Worm (Caenorhabditis elegans) whole organism, mixed stage, embryonic: ENCODE results near the gene flp-1.

Source experiments
- M03D4.4 ChIP-seq: sonication (generic microtip); optimal IDR thresholded peaks from 2 replicates; lab custom pipeline; 2017; ENCODE audit warnings: mild to moderate bottlenecking, missing genetic modification characterization, missing compliant biosample characterization
- bed-3 ChIP-seq: fragments of 200-800 bp; sonication (Bioruptor generic); optimal IDR thresholded peaks from 3 replicates; lab custom pipeline; 2018; ENCODE audit warnings: mild to moderate bottlenecking, missing genetic modification characterization, moderate library complexity, missing compliant biosample characterization
- blmp-1 ChIP-seq: fragments of 150-350 bp; optimal IDR thresholded peaks from 2 replicates; lab custom pipeline; 2014; ENCODE audit warnings: missing biosample characterization, missing genetic modification characterization
- ceh-39 ChIP-seq: fragments of 150-350 bp; optimal IDR thresholded peaks from 2 replicates; lab custom pipeline; 2014; ENCODE audit warnings: missing biosample characterization, missing genetic modification characterization
- ceh-43 ChIP-seq: fragments of 200-800 bp; sonication (Bioruptor generic); optimal IDR thresholded peaks from 2 replicates; lab custom pipeline; 2018; ENCODE audit warnings: mild to moderate bottlenecking, missing genetic modification characterization, moderate library complexity, missing compliant biosample characterization
- ceh-83 ChIP-seq: fragments of 200-800 bp; sonication (Bioruptor generic); optimal IDR thresholded peaks from 2 replicates; lab custom pipeline; 2018; ENCODE audit warnings: mild to moderate bottlenecking, missing genetic modification characterization, missing compliant biosample characterization
- cnd-1 ChIP-seq: fragments of 200-800 bp; sonication (Bioruptor generic); optimal IDR thresholded peaks from 2 replicates; lab custom pipeline; 2018; ENCODE audit warnings: mild to moderate bottlenecking, missing genetic modification characterization, missing compliant biosample characterization
- elt-1 ChIP-seq: sonication (generic microtip); optimal IDR thresholded peaks from 2 replicates; lab custom pipeline; 2017; ENCODE audit warnings: missing genetic modification characterization, mild to moderate bottlenecking, missing compliant biosample characterization, antibody characterized with exemption, moderate library complexity, borderline replicate concordance; ENCODE audit not compliant: insufficient read depth
- elt-3 ChIP-seq: fragments of 150-350 bp; optimal IDR thresholded peaks from 2 replicates; lab custom pipeline; 2014; ENCODE audit warnings: missing biosample characterization, missing genetic modification characterization
- ham-2 ChIP-seq: fragments of 200-800 bp; sonication (Bioruptor generic); optimal IDR thresholded peaks from 2 replicates; lab custom pipeline; 2018; ENCODE audit warnings: mild to moderate bottlenecking, missing genetic modification characterization, missing compliant biosample characterization
- hlh-1 ChIP-seq: fragments of 150-350 bp; optimal IDR thresholded peaks from 2 replicates; lab custom pipeline; 2014; ENCODE audit warnings: missing biosample characterization, missing genetic modification reagents, missing genetic modification characterization
- lin-13 ChIP-seq: fragments of 150-350 bp; optimal IDR thresholded peaks from 2 replicates; lab custom pipeline; 2014; ENCODE audit warnings: missing biosample characterization, missing genetic modification characterization
- lin-32 ChIP-seq: fragments of 200-800 bp; sonication (Bioruptor generic); optimal IDR thresholded peaks from 2 replicates; lab custom pipeline; 2018; ENCODE audit warnings: mild to moderate bottlenecking, missing genetic modification characterization, missing compliant biosample characterization
- lsy-2 ChIP-seq: fragments of 150-350 bp; optimal IDR thresholded peaks from 2 replicates; lab custom pipeline; 2014; ENCODE audit warnings: missing biosample characterization, missing genetic modification characterization
- mep-1 ChIP-seq: fragments of 150-350 bp; optimal IDR thresholded peaks from 2 replicates; lab custom pipeline; 2017; ENCODE audit warnings: missing biosample characterization, missing genetic modification reagents, missing genetic modification characterization, inconsistent platforms
- mls-2 ChIP-seq: sonication (generic microtip); optimal IDR thresholded peaks from 2 replicates; lab custom pipeline; 2016; ENCODE audit warnings: mild to moderate bottlenecking, missing genetic modification characterization, moderate library complexity, missing compliant biosample characterization
- nhr-12 ChIP-seq: fragments of 150-350 bp; optimal IDR thresholded peaks from 2 replicates; lab custom pipeline; 2014; ENCODE audit warnings: missing biosample characterization, missing genetic modification characterization
- nhr-2 ChIP-seq: fragments of 150-350 bp; optimal IDR thresholded peaks from 2 replicates; lab custom pipeline; 2014; ENCODE audit warnings: missing biosample characterization, missing genetic modification characterization
- nhr-237 ChIP-seq: fragments of 150-350 bp; optimal IDR thresholded peaks from 2 replicates; lab custom pipeline; 2014; ENCODE audit warnings: missing biosample characterization, missing genetic modification characterization
- nhr-28 ChIP-seq: fragments of 150-350 bp; optimal IDR thresholded peaks from 2 replicates; lab custom pipeline; 2014; ENCODE audit warnings: missing biosample characterization, missing genetic modification characterization
- pha-4 ChIP-seq: fragments of 150-350 bp; optimal IDR thresholded peaks from 2 replicates; lab custom pipeline; 2018; ENCODE audit warnings: missing biosample characterization, missing genetic modification reagents, missing genetic modification characterization
- sem-2 ChIP-seq: fragments of 200-800 bp; sonication (Bioruptor generic); optimal IDR thresholded peaks from 2 replicates; lab custom pipeline; 2018; ENCODE audit warnings: mild to moderate bottlenecking, missing genetic modification characterization, missing compliant biosample characterization
- snpc-4 ChIP-seq: fragments of 150-350 bp; optimal IDR thresholded peaks from 2 replicates; lab custom pipeline; 2014; ENCODE audit warnings: missing biosample characterization, missing genetic modification characterization
- sptf-1 ChIP-seq: sonication (generic microtip); optimal IDR thresholded peaks from 2 replicates; lab custom pipeline; 2017; ENCODE audit warnings: mild to moderate bottlenecking, missing genetic modification characterization, moderate library complexity, missing compliant biosample characterization
- tbx-8 ChIP-seq: fragments of 200-800 bp; sonication (Bioruptor generic); optimal IDR thresholded peaks from 2 replicates; lab custom pipeline; 2018; ENCODE audit warnings: mild to moderate bottlenecking, missing genetic modification characterization, moderate library complexity, missing compliant biosample characterization
- unc-120 ChIP-seq: sonication (generic microtip); optimal IDR thresholded peaks from 2 replicates; lab custom pipeline; 2017; ENCODE audit warnings: missing genetic modification characterization, missing compliant biosample characterization; ENCODE audit not compliant: poor library complexity, severe bottlenecking
- zip-8 ChIP-seq: fragments of 150-350 bp; optimal IDR thresholded peaks from 2 replicates; lab custom pipeline; 2014; ENCODE audit warnings: missing biosample characterization, missing genetic modification characterization
- ztf-11 ChIP-seq: fragments of 150-350 bp; optimal IDR thresholded peaks from 2 replicates; lab custom pipeline; 2014; ENCODE audit warnings: missing biosample characterization, missing genetic modification characterization

Gene flp-1

DNA sequence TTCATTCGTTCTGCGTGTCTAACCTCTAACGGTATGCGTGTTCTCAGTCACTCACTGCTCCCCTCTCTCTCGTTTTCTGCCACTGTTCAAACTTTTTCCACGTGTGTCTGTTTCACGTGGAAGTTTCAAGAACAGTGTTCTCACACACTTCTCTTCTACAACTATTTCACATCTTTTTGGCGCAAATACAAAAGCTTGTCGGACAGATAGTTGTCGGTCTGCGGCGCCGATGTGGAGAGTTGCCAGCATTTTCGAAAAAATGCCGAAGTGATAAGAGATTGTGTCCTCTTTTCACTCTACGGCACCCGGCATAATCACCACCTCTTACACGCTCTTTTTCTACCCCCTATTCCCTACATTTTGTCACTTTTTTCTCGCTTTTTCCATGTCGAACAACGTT, 26.2 kb upstream of the flp-1 start:
- no peak for TF ChIP-seq ham-2 (GFP tag; lab: Kevin White, UChicago)
- no peak for TF ChIP-seq bed-3 (GFP tag; lab: Kevin White, UChicago)
- no peak for TF ChIP-seq ceh-83 (GFP tag; lab: Kevin White, UChicago)
- TF ChIP-seq hlh-1 (tag; lab: Kevin White, UChicago) = no peak
- TF ChIP-seq pha-4 (tag; lab: Kevin White, UChicago) = no peak
- TF ChIP-seq nhr-12 = no peak
- no peak for TF ChIP-seq nhr-28 (tag; lab: Kevin White, UChicago)
- TF ChIP-seq blmp-1 (tag; lab: Kevin White, UChicago) = no peak
- TF ChIP-seq M03D4.4 (tag; lab: Kevin White, UChicago) = no peak

DNA sequence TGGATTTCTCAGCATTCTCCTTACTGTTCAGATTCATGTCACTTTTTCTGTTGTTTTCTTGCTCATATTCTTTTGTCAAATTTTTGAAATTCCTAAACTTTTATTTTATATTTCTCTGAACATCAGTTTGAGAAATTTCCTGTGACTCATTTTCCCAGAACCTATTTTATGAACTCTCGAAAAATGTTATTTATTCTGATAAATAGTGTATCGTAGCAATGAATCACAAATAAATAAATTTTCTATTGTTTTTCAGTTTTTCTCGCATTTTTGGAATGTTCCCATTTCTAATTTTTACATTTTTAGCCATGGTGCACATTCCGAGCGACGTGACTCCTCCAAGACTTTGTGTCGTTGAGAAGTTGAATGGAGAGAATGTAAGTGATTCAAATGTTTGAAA, 25.7 kb upstream of the flp-1 start, which contains the start of gene nrfl-1:
TSS of gene nrfl-1 (plus strand) at position 301 of the 400 bp plus-strand sequence.
- no peak for TF ChIP-seq lin-13 (tag; lab: Kevin White, UChicago)
- no peak for TF ChIP-seq elt-1 (tag; lab: Kevin White, UChicago)
- no peak for TF ChIP-seq sem-2
- no peak for TF ChIP-seq elt-3 (tag; lab: Kevin White, UChicago)
- TF ChIP-seq nhr-28 (tag; lab: Kevin White, UChicago) = no peak
- TF ChIP-seq lin-32 (GFP tag; lab: Kevin White, UChicago) = no peak
- TF ChIP-seq ztf-11 = no peak
- TF ChIP-seq M03D4.4 (tag; lab: Kevin White, UChicago) = no peak
- no peak for TF ChIP-seq unc-120 (tag; lab: Kevin White, UChicago)
- TF ChIP-seq ceh-39 (tag; lab: Kevin White, UChicago) = no peak
- no peak for TF ChIP-seq nhr-2 (tag; lab: Kevin White, UChicago)
- no peak for TF ChIP-seq mls-2 (tag; lab: Kevin White, UChicago)
- TF ChIP-seq blmp-1 (tag; lab: Kevin White, UChicago) = no peak
- TF ChIP-seq, all 35 proteins: peak for 0

DNA sequence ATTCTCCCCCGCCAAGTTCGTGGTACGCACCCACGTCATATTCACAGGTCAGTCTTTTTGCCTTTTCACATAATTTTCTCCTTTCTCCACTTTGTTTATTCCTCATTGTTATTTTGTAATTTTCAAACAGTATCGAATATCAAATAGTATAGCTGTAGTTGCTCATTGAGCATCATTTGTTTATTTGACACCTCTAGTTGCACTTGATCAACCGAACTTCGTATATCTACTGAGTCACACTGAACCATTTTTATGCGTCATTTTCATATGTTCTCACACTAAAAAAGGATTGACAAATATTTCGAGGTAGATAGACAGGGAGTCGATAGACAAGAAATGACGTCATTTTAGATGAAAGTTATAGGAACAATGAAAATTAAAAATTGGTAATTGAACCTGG, 24.3 kb upstream of the flp-1 start:
- TF ChIP-seq pha-4 (tag; lab: Kevin White, UChicago) = no peak
- TF ChIP-seq zip-8 (tag; lab: Kevin White, UChicago) = peak; percentile 26

DNA sequence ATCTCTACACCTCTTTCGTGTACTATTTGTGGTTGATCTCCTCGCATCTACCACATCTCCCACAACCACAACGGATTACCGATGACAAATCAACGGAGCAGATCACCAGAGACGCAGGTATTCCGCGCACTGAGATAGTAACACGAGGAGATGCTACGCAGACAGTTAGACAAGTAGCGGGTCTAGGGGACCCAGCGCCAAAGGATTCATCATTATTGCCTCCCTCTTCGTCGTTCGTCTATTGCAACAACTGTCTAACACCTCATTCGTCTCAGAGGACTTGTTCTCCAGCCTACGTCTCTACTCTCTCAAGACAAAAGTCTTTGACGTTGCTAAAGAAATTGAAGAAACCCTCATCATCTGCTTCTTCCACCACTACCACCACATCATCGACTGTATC, 23.0 kb upstream of the flp-1 start:
- no peak for TF ChIP-seq cnd-1
- TF ChIP-seq ceh-39 (tag; lab: Kevin White, UChicago) = no peak
- TF ChIP-seq snpc-4 (tag; lab: Kevin White, UChicago) = no peak
- TF ChIP-seq tbx-8 = no peak
- no peak for TF ChIP-seq nhr-2 (tag; lab: Kevin White, UChicago)
- peak; percentile 54 for TF ChIP-seq hlh-1 (tag; lab: Kevin White, UChicago)
- TF ChIP-seq lsy-2 (tag; lab: Kevin White, UChicago) = no peak
- TF ChIP-seq mep-1 (tag; lab: Kevin White, UChicago) = peak; percentile 4
- TF ChIP-seq pha-4 (tag; lab: Kevin White, UChicago) = no peak
- no peak for TF ChIP-seq lin-32 (GFP tag; lab: Kevin White, UChicago)
- TF ChIP-seq nhr-237 (tag; lab: Kevin White, UChicago) = no peak

DNA sequence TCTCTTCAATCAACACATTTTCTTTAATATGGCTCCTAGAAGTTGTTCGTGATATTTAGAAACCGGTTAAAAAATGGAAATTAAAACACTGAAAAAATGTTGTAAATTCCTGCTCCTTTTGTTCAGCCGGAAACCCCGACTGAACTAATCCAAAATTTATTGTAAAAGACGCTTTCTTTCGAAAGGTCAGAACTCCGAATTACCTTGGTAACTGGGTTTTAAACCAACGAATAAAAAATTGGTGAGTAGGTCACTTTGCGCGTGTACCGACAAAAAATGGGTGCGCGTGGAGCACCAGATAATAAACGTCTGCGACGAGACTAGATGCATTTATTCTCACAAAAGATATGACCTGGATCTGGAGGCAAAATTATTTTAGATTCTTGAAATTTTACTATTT, 13.9 kb upstream of the flp-1 start:
- TF ChIP-seq ceh-43 (GFP tag; lab: Kevin White, UChicago) = no peak
- no peak for TF ChIP-seq sem-2
- TF ChIP-seq sptf-1 (tag; lab: Kevin White, UChicago) = no peak
- TF ChIP-seq ham-2 (GFP tag; lab: Kevin White, UChicago) = no peak
- TF ChIP-seq, all 35 proteins: peak for 0

DNA sequence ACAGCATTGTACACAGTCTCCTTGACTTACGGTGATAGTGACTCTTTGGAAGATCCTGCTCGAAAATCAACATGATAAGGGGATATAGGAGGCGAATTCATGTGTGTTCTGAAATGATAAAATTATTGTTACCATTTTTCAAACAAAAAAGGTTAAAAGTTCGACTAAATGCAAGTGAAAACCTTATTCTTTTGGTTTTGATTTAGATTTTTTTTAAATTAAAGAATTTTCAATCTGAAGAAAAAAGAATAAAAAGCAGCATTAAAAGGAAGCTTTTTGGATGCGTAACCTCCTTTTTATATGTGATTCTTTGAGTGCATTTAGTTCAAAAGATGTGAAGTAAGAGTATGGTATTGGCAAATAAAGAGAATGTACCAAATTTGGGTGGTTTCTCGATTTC, 9.1 kb upstream of the flp-1 start, which contains the start of gene delm-1:
TSS of gene delm-1 (minus strand) at position 101 of the 400 bp plus-strand sequence.
- TF ChIP-seq sptf-1 (tag; lab: Kevin White, UChicago) (no peak), M03D4.4 (tag; lab: Kevin White, UChicago) (no peak), bed-3 (GFP tag; lab: Kevin White, UChicago) (no peak), nhr-2 (tag; lab: Kevin White, UChicago) (no peak), lin-13 (tag; lab: Kevin White, UChicago) (no peak), blmp-1 (tag; lab: Kevin White, UChicago) (no peak), ceh-43 (GFP tag; lab: Kevin White, UChicago) (no peak), nhr-237 (tag; lab: Kevin White, UChicago) (no peak), ham-2 (GFP tag; lab: Kevin White, UChicago) (no peak)
